Worm (Caenorhabditis elegans): ENCODE results near the gene ZK899.1.

ZK899.1 gene

ce11 chrX:9446177-9446694 lies at the start of gene ZK899.1:
Gene ZK899.1, plus strand, starts transcription at chrX:9446644.
- no peak for TF ChIP-seq elt-3 (tag; optimal IDR thresholded peaks at IDR 0.05)
- no peak for TF ChIP-seq ztf-4 (tag; optimal IDR thresholded peaks at IDR 0.05)
- peak; percentile 51 for TF ChIP-seq fos-1 (tag; optimal IDR thresholded peaks at IDR 0.05)
- TF ChIP-seq elt-2 (tag; optimal IDR thresholded peaks at IDR 0.05): peak; percentile 91
- TF ChIP-seq jun-1 (tag; optimal IDR thresholded peaks at IDR 0.05): peak; percentile 82
- TF ChIP-seq snpc-4 (tag; optimal IDR thresholded peaks at IDR 0.05): no peak
- TF ChIP-seq skn-1 (tag; optimal IDR thresholded peaks at IDR 0.05): no peak
- no peak for TF ChIP-seq nhr-28 (tag; optimal IDR thresholded peaks at IDR 0.05)
- peak; percentile 54 for TF ChIP-seq pqm-1 (tag; optimal IDR thresholded peaks at IDR 0.05)
- no peak for TF ChIP-seq unc-39 (tag; optimal IDR thresholded peaks at IDR 0.05)
- no peak for TF ChIP-seq nhr-23 (tag; optimal IDR thresholded peaks at IDR 0.05)
- TF ChIP-seq nhr-237 (tag; optimal IDR thresholded peaks at IDR 0.05): no peak
- no peak for TF ChIP-seq unc-62 (GFP tag; optimal IDR thresholded peaks at IDR 0.05)

ce11 chrX:9397401-9397800 lies 49.0 kb upstream of the ZK899.1 start, which contains the start of gene fln-2:
Gene fln-2, plus strand, starts transcription at chrX:9397701.
- TF ChIP-seq skn-1 (tag; optimal IDR thresholded peaks at IDR 0.05): no peak
- TF ChIP-seq ceh-82 (tag; optimal IDR thresholded peaks at IDR 0.05): no peak
- TF ChIP-seq lin-39 (tag; optimal IDR thresholded peaks at IDR 0.05): no peak
- TF ChIP-seq R02D3.7 (tag; optimal IDR thresholded peaks at IDR 0.05): no peak
- no peak for TF ChIP-seq elt-2 (tag; optimal IDR thresholded peaks at IDR 0.05)
- no peak for TF ChIP-seq nhr-28 (tag; optimal IDR thresholded peaks at IDR 0.05)

ce11 chrX:9401963-9402362 lies 44.5 kb upstream of the ZK899.1 start:
- peak; percentile 79 for TF ChIP-seq nhr-25 (tag; optimal IDR thresholded peaks at IDR 0.05)
- TF ChIP-seq lin-39 (tag; optimal IDR thresholded peaks at IDR 0.05): no peak
- peak; percentile 59 for TF ChIP-seq nhr-23 (tag; optimal IDR thresholded peaks at IDR 0.05)

ce11 chrX:9402464-9402863 lies 44.0 kb upstream of the ZK899.1 start:
- TF ChIP-seq hmg-11 (tag; optimal IDR thresholded peaks at IDR 0.05): no peak
- peak; percentile 45 for TF ChIP-seq nhr-25 (tag; optimal IDR thresholded peaks at IDR 0.05)

ce11 chrX:9403622-9404255 lies 42.7 kb upstream of the ZK899.1 start:
- no peak for TF ChIP-seq mml-1 (tag; optimal IDR thresholded peaks at IDR 0.05)
- no peak for TF ChIP-seq mdl-1 (tag; optimal IDR thresholded peaks at IDR 0.05)
- no peak for TF ChIP-seq elt-2 (tag; optimal IDR thresholded peaks at IDR 0.05)
- TF ChIP-seq elt-3 (tag; optimal IDR thresholded peaks at IDR 0.05): peak in 1 of 3 experiments; percentile 81
- TF ChIP-seq nhr-43 (tag; optimal IDR thresholded peaks at IDR 0.05; ENCODE audit: poor library complexity, severe bottlenecking): peak; percentile 72
- TF ChIP-seq pha-4 (tag; optimal IDR thresholded peaks at IDR 0.05): no peak
- peak; percentile 90 for TF ChIP-seq nhr-25 (tag; optimal IDR thresholded peaks at IDR 0.05)
- TF ChIP-seq nhr-23 (tag; optimal IDR thresholded peaks at IDR 0.05): peak; percentile 76

- TF ChIP-seq nhr-77 (tag; optimal IDR thresholded peaks at IDR 0.05) (no peak), nfya-1 (tag; optimal IDR thresholded peaks at IDR 0.05; ENCODE audit: insufficient read depth) (no peak), unc-39 (tag; optimal IDR thresholded peaks at IDR 0.05) (no peak), ceh-16 (tag; optimal IDR thresholded peaks at IDR 0.05) (no peak), ZK546.5 (tag; optimal IDR thresholded peaks at IDR 0.05) (no peak), nhr-23 (tag; optimal IDR thresholded peaks at IDR 0.05) (peak; percentile 42)
These were observed 40.5 kb upstream of the ZK899.1 start for ce11 chrX:9405922-9406321.

- peak; percentile 57 for TF ChIP-seq nhr-25 (tag; optimal IDR thresholded peaks at IDR 0.05)
- no peak for TF ChIP-seq unc-39 (tag; optimal IDR thresholded peaks at IDR 0.05)
- TF ChIP-seq eor-1 (tag; optimal IDR thresholded peaks at IDR 0.05): no peak
- peak; percentile 38 for TF ChIP-seq ceh-28 (tag; optimal IDR thresholded peaks at IDR 0.05)
- TF ChIP-seq ama-1 (optimal IDR thresholded peaks at IDR 0.05): no peak
- no peak for TF ChIP-seq pqm-1 (tag; optimal IDR thresholded peaks at IDR 0.05)
- TF ChIP-seq egl-27 (tag; optimal IDR thresholded peaks at IDR 0.05): no peak
- no peak for TF ChIP-seq nfya-1 (tag; optimal IDR thresholded peaks at IDR 0.05; ENCODE audit: insufficient read depth)
- no peak for TF ChIP-seq nhr-43 (tag; optimal IDR thresholded peaks at IDR 0.05; ENCODE audit: poor library complexity, severe bottlenecking)
- no peak for TF ChIP-seq fos-1 (tag; optimal IDR thresholded peaks at IDR 0.05)
- TF ChIP-seq skn-1 (tag; optimal IDR thresholded peaks at IDR 0.05): no peak
- TF ChIP-seq nhr-23 (tag; optimal IDR thresholded peaks at IDR 0.05): peak; percentile 71
- TF ChIP-seq elt-2 (tag; optimal IDR thresholded peaks at IDR 0.05): no peak
- TF ChIP-seq jun-1 (tag; optimal IDR thresholded peaks at IDR 0.05): no peak
- no peak for TF ChIP-seq daf-12 (tag; optimal IDR thresholded peaks at IDR 0.05)
- peak; percentile 29 for TF ChIP-seq elt-1 (tag; optimal IDR thresholded peaks at IDR 0.05)
- TF ChIP-seq nhr-77 (tag; optimal IDR thresholded peaks at IDR 0.05): no peak
- TF ChIP-seq ceh-16 (tag; optimal IDR thresholded peaks at IDR 0.05): no peak
- no peak for TF ChIP-seq nhr-67 (tag; optimal IDR thresholded peaks at IDR 0.05)
These were observed 37.3 kb upstream of the ZK899.1 start for ce11 chrX:9409114-9409513.
